Worm (Caenorhabditis elegans): ENCODE data around the gene C48A7.16.

C48A7.16 gene

DNA sequence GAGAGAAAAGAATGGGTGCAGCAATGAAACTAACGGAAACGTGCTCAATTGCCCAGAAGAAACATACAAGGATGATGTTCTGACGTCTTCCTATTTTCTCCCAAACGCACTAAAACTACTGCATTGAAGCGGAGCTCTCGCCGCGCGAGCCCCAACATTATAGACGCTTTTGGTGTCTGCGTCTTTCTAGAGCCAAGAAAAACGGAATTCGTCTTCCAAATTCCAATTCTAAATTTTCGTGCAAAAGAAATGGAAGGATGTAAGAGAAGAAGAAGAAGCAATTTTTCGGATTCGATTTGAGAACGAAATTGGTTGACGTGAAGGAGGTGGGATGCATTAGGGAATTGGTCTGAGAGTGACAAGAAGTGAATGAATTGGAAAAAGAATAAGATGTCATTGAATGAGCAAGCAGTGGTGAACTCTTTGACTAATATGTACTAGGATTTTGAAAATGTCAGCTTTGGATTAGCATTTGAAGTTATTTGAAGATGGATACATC, 48.4 kb downstream of the C48A7.16 start:
- TF ChIP-seq nhr-41 (GFP tag; IDR thresholded peaks at IDR 0.05): no peak
- peak in 1 of 2 experiments; percentile 93 for TF ChIP-seq unc-62 (GFP tag; optimal IDR thresholded peaks at IDR 0.05 in 1 of 2)
- TF ChIP-seq unc-62 (tag; optimal IDR thresholded peaks at IDR 0.05): no peak
- TF ChIP-seq spr-1 (tag; optimal IDR thresholded peaks at IDR 0.05): no peak
- no peak for TF ChIP-seq arid-1 (GFP tag; conservative IDR thresholded peaks at IDR 0.05)
- TF ChIP-seq madf-5 (GFP tag; IDR thresholded peaks at IDR 0.05): no peak
- TF ChIP-seq mep-1 (tag; optimal IDR thresholded peaks at IDR 0.05): no peak
- TF ChIP-seq ctbp-1 (GFP tag; IDR thresholded peaks at IDR 0.05): 0 out of 2 replicates have a peak, but pooled peaks have one; percentile 12
- TF ChIP-seq daf-8 (GFP tag; IDR thresholded peaks at IDR 0.05): no peak
- TF ChIP-seq ces-1 (GFP tag; optimal IDR thresholded peaks at IDR 0.05): peak; percentile 3

ce11 chrIV:7454890-7455289, 49.6 kb downstream of the C48A7.16 start:
- TF ChIP-seq dmd-6 (GFP tag; IDR thresholded peaks at IDR 0.05): no peak
- TF ChIP-seq unc-62 (GFP tag; optimal IDR thresholded peaks at IDR 0.05 in 1 of 2): peak in 1 of 2 experiments; percentile 92
- TF ChIP-seq unc-62 (tag; optimal IDR thresholded peaks at IDR 0.05): no peak

Data from whole organism, L4 larva.